Fruit fly (Drosophila melanogaster): ENCODE results near the gene ND-23.

dm6 chr3R:15792427-15792826, 44.5 kb downstream of the ND-23 start, which contains the start of gene Acyp2:
- TF ChIP-seq psq (optimal IDR thresholded peaks at IDR 0.05) (no peak), Myc (optimal IDR thresholded peaks at IDR 0.05) (no peak), ttk (optimal IDR thresholded peaks at IDR 0.05) (no peak), insv (optimal IDR thresholded peaks at IDR 0.05) (no peak), h (optimal IDR thresholded peaks at IDR 0.05) (no peak)
